Fruit fly (Drosophila melanogaster): ENCODE measurements around the gene CG31122.

DNA sequence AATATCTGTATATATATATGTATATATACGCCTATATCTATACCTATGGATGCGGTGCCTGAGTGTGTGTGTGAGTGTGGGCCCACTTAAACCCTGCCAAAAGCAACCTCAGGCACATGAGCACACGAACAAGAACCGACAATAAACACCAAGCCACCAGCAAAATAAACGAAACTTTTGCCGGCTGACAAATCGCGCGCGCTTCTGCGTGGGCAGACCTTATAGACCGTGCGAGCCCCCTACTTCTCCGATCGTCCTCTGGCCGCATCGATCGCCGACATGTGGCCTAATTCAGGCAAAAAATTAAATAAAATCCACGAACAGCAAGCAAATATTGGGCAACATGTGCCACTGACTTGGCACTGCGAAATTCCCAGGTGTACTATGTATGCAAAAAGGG lies 30.6 kb upstream of the CG31122 start:
- TF ChIP-seq Sox102F (GFP tag; optimal IDR thresholded peaks at IDR 0.05): no peak
- no peak for TF ChIP-seq cyc (GFP tag; optimal IDR thresholded peaks at IDR 0.05)
- no peak for TF ChIP-seq CG15336 (GFP tag; IDR thresholded peaks at IDR 0.05)
- no peak for TF ChIP-seq CG8319 (GFP tag; optimal IDR thresholded peaks at IDR 0.05)
- TF ChIP-seq Ets96B (tag; optimal IDR thresholded peaks at IDR 0.05): no peak
- no peak for TF ChIP-seq OdsH (GFP tag; optimal IDR thresholded peaks at IDR 0.05)
- TF ChIP-seq acj6 (GFP tag; optimal IDR thresholded peaks at IDR 0.05): no peak
- TF ChIP-seq Sox14 (GFP tag; optimal IDR thresholded peaks at IDR 0.05): no peak
- TF ChIP-seq CG7368 (GFP tag; optimal IDR thresholded peaks at IDR 0.05): no peak
- no peak for TF ChIP-seq spab (GFP tag; optimal IDR thresholded peaks at IDR 0.05)
- no peak for TF ChIP-seq CG8632 (GFP tag; optimal IDR thresholded peaks at IDR 0.05)
- TF ChIP-seq pdm3 (GFP tag; optimal IDR thresholded peaks at IDR 0.05): no peak
- TF ChIP-seq eg (GFP tag; IDR thresholded peaks at IDR 0.05): no peak
- TF ChIP-seq CG11294 (GFP tag; IDR thresholded peaks at IDR 0.05): no peak

Data from whole organism, prepupa.